Fruit fly (Drosophila melanogaster) whole organism, embryonic: ENCODE data around the gene SmydA-9.

Experiments
- Abd-B ChIP-seq: fragments of 200-800 bp; sonication (Bioruptor generic); optimal IDR thresholded peaks from 2 replicates; lab custom pipeline; 2018; ENCODE audit warnings: missing biosample characterization, mild to moderate bottlenecking, missing genetic modification characterization, moderate library complexity
- CG11695 ChIP-seq: fragments of 200-800 bp; sonication (Bioruptor generic); IDR thresholded peaks from 3 replicates; pipeline ENCODE4 v1.3.6; 2022; ENCODE audit warnings: missing biosample characterization, missing genetic modification characterization
- CG12104 ChIP-seq: fragments of 200-800 bp; sonication (Bioruptor generic); optimal IDR thresholded peaks from 3 replicates; lab custom pipeline; 2016; ENCODE audit warnings: missing biosample characterization, missing genetic modification characterization
- CG1233 ChIP-seq: fragments of 200-800 bp; sonication (Bioruptor generic); optimal IDR thresholded peaks from 4 replicates; lab custom pipeline; 2018; ENCODE audit warnings: missing biosample characterization, mild to moderate bottlenecking, missing genetic modification characterization
- CG12391 ChIP-seq: fragments of 200-800 bp; sonication (Bioruptor generic); optimal IDR thresholded peaks from 3 replicates; lab custom pipeline; 2018; ENCODE audit warnings: missing biosample characterization, mild to moderate bottlenecking, missing genetic modification characterization, moderate library complexity
- CG14014 ChIP-seq: fragments of 200-800 bp; sonication (Bioruptor generic); IDR thresholded peaks from 2 replicates; pipeline ENCODE4 v1.3.6; 2022; ENCODE audit warnings: missing biosample characterization, missing genetic modification characterization
- CG15601 ChIP-seq: fragments of 200-800 bp; sonication (Bioruptor generic); optimal IDR thresholded peaks from 3 replicates; lab custom pipeline; 2019; ENCODE audit warnings: missing biosample characterization, mild to moderate bottlenecking, missing genetic modification characterization, moderate library complexity
- CG17361 ChIP-seq: fragments of 200-800 bp; sonication (Bioruptor generic); IDR thresholded peaks from 3 replicates; pipeline ENCODE4 v1.3.6; 2022; ENCODE audit warnings: missing biosample characterization, missing genetic modification characterization
- CG1792 ChIP-seq: fragments of 200-800 bp; sonication (Bioruptor generic); optimal IDR thresholded peaks from 2 replicates; lab custom pipeline; 2016; ENCODE audit warnings: missing biosample characterization, missing genetic modification characterization
- CG2129 ChIP-seq: fragments of 200-800 bp; sonication (Bioruptor generic); IDR thresholded peaks from 2 replicates; pipeline ENCODE4 v1.3.6; 2022; ENCODE audit warnings: missing biosample characterization, missing genetic modification characterization; ENCODE audit not compliant: partially characterized antibody
- CG2202 ChIP-seq: fragments of 200-800 bp; sonication (Bioruptor generic); optimal IDR thresholded peaks from 2 replicates; lab custom pipeline; 2018; ENCODE audit warnings: missing biosample characterization, mild to moderate bottlenecking, missing genetic modification characterization
- CG2678 ChIP-seq: fragments of 200-800 bp; sonication (Bioruptor generic); optimal IDR thresholded peaks from 3 replicates; lab custom pipeline; 2019; ENCODE audit warnings: missing biosample characterization, mild to moderate bottlenecking, missing genetic modification characterization, moderate library complexity
- CG31365 ChIP-seq: fragments of 200-800 bp; sonication (Bioruptor generic); optimal IDR thresholded peaks from 2 replicates; lab custom pipeline; 2018; ENCODE audit warnings: missing biosample characterization, mild to moderate bottlenecking, missing genetic modification characterization
- CG3163 ChIP-seq: fragments of 200-800 bp; sonication (Bioruptor generic); optimal IDR thresholded peaks from 3 replicates; lab custom pipeline; 2016; ENCODE audit warnings: missing biosample characterization, missing genetic modification characterization
- CG33213 ChIP-seq: fragments of 200-800 bp; sonication (Bioruptor generic); optimal IDR thresholded peaks from 3 replicates; lab custom pipeline; 2016; ENCODE audit warnings: missing biosample characterization, missing genetic modification characterization
- CG42726 ChIP-seq: fragments of 200-800 bp; sonication (Bioruptor generic); IDR thresholded peaks from 2 replicates; pipeline ENCODE4 v1.3.6; 2022; ENCODE audit warnings: missing biosample characterization, missing genetic modification characterization; ENCODE audit not compliant: partially characterized antibody
- CG4404 ChIP-seq: fragments of 200-800 bp; sonication (Bioruptor generic); IDR thresholded peaks from 2 replicates; pipeline ENCODE4 v1.3.6; 2022; ENCODE audit warnings: missing biosample characterization, missing genetic modification characterization
- CG4424 ChIP-seq: fragments of 200-800 bp; sonication (Bioruptor generic); optimal IDR thresholded peaks from 3 replicates; lab custom pipeline; 2016; ENCODE audit warnings: missing biosample characterization, missing genetic modification characterization
- CG7745 ChIP-seq: fragments of 200-800 bp; sonication (Bioruptor generic); optimal IDR thresholded peaks from 2 replicates; lab custom pipeline; 2018; ENCODE audit warnings: missing biosample characterization, mild to moderate bottlenecking, missing genetic modification characterization, moderate library complexity
- CG8388 ChIP-seq: fragments of 200-800 bp; sonication (Bioruptor generic); optimal IDR thresholded peaks from 2 replicates; lab custom pipeline; 2019; ENCODE audit warnings: missing biosample characterization, mild to moderate bottlenecking, missing genetic modification characterization, moderate library complexity
- CG8944 ChIP-seq: fragments of 200-800 bp; sonication (Bioruptor generic); optimal IDR thresholded peaks from 3 replicates; lab custom pipeline; 2016; ENCODE audit warnings: missing biosample characterization, missing genetic modification characterization
- Dip3 ChIP-seq: fragments of 200-800 bp; sonication (Bioruptor generic); optimal IDR thresholded peaks from 3 replicates; lab custom pipeline; 2016; ENCODE audit warnings: missing biosample characterization, missing genetic modification characterization
- E2f2 ChIP-seq: fragments of 200-800 bp; sonication (Bioruptor generic); IDR thresholded peaks from 2 replicates; pipeline ENCODE4 v1.3.6; 2022; ENCODE audit warnings: missing biosample characterization, missing genetic modification characterization
- Eip74EF ChIP-seq, 2 experiments: fragments of 200-800 bp in 1 of 2; fragments of >200 bp in 1 of 2; sonication (Bioruptor generic) in 1 of 2; optimal IDR thresholded peaks; 2 replicates each; lab custom pipeline; 2017 to 2019; ENCODE audit warnings: missing biosample characterization in 2 of 2, missing genetic modification characterization in 2 of 2, mild to moderate bottlenecking in 1 of 2, moderate library complexity in 1 of 2
- HLH54F ChIP-seq: fragments of 200-800 bp; sonication (Bioruptor generic); optimal IDR thresholded peaks from 3 replicates; lab custom pipeline; 2016; ENCODE audit warnings: missing biosample characterization, missing genetic modification characterization
- HmgD ChIP-seq: fragments of 200-800 bp; sonication (Bioruptor generic); optimal IDR thresholded peaks from 3 replicates; lab custom pipeline; 2016; ENCODE audit warnings: missing biosample characterization, missing genetic modification characterization
- Hmx ChIP-seq: fragments of 200-800 bp; sonication (Bioruptor generic); optimal IDR thresholded peaks from 2 replicates; lab custom pipeline; 2016; ENCODE audit warnings: missing biosample characterization, missing genetic modification characterization
- Hsf ChIP-seq: fragments of 200-800 bp; sonication (Bioruptor generic); optimal IDR thresholded peaks from 3 replicates; lab custom pipeline; 2016; ENCODE audit warnings: missing biosample characterization, missing genetic modification characterization
- Jarid2 ChIP-seq: fragments of 200-800 bp; sonication (Bioruptor generic); optimal IDR thresholded peaks from 3 replicates; lab custom pipeline; 2017; ENCODE audit warnings: mild to moderate bottlenecking, missing biosample characterization, missing genetic modification reagents, missing genetic modification characterization
- Max ChIP-seq: fragments of 200-800 bp; sonication (Bioruptor generic); optimal IDR thresholded peaks from 2 replicates; lab custom pipeline; 2016; ENCODE audit warnings: missing biosample characterization, mild to moderate bottlenecking, missing genetic modification characterization
- Pdp1 ChIP-seq, 2 experiments: fragments of 200-800 bp; sonication (Bioruptor generic); optimal IDR thresholded peaks; 3 replicates each; lab custom pipeline; 2016; ENCODE audit warnings: missing biosample characterization in 2 of 2, missing genetic modification characterization in 2 of 2, mild to moderate bottlenecking in 1 of 2, moderate library complexity in 1 of 2
- Scr ChIP-seq: fragments of 200-800 bp; sonication (Bioruptor generic); IDR thresholded peaks from 2 replicates; pipeline ENCODE4 v1.3.6; 2022; ENCODE audit warnings: missing biosample characterization, missing genetic modification characterization; ENCODE audit not compliant: partially characterized antibody
- Stat92E ChIP-seq, 3 experiments: fragments of >200 bp in 2 of 3; fragments of 200-800 bp in 1 of 3; sonication (Bioruptor generic) in 1 of 3; optimal IDR thresholded peaks; 2 replicates each; lab custom pipeline; 2017 to 2019; ENCODE audit warnings: missing biosample characterization in 3 of 3, missing genetic modification characterization in 3 of 3, mild to moderate bottlenecking in 1 of 3, moderate library complexity in 1 of 3
- ac ChIP-seq: fragments of 200-800 bp; sonication (Bioruptor generic); optimal IDR thresholded peaks from 3 replicates; lab custom pipeline; 2017; ENCODE audit warnings: missing biosample characterization, mild to moderate bottlenecking, missing genetic modification characterization
- al ChIP-seq: fragments of 200-800 bp; sonication (Bioruptor generic); IDR thresholded peaks from 2 replicates; pipeline ENCODE4 v1.3.6; 2022; ENCODE audit warnings: missing biosample characterization, missing genetic modification characterization
- aop ChIP-seq: fragments of 200-800 bp; sonication (Bioruptor generic); IDR thresholded peaks from 2 replicates; pipeline ENCODE4 v1.3.6; 2022; ENCODE audit warnings: missing biosample characterization, missing genetic modification characterization
- ap ChIP-seq: fragments of 200-800 bp; sonication (Bioruptor generic); IDR thresholded peaks from 2 replicates; pipeline ENCODE4 v1.3.6; 2022; ENCODE audit warnings: missing biosample characterization, missing genetic modification characterization
- ara ChIP-seq: fragments of 200-800 bp; sonication (Bioruptor generic); IDR thresholded peaks from 2 replicates; pipeline ENCODE4 v1.3.6; 2022; ENCODE audit warnings: missing biosample characterization, missing genetic modification characterization
- ash1 ChIP-seq: fragments of 200-800 bp; sonication (Bioruptor generic); optimal IDR thresholded peaks from 2 replicates; lab custom pipeline; 2018; ENCODE audit warnings: missing biosample characterization, mild to moderate bottlenecking, missing genetic modification characterization
- chn ChIP-seq: fragments of 200-800 bp; sonication (Bioruptor generic); optimal IDR thresholded peaks from 2 replicates; lab custom pipeline; 2016; ENCODE audit warnings: missing biosample characterization, missing genetic modification characterization
- ci ChIP-seq: fragments of 200-800 bp; sonication (Bioruptor generic); IDR thresholded peaks from 3 replicates; pipeline ENCODE4 v1.3.6; 2022; ENCODE audit warnings: missing biosample characterization, missing genetic modification characterization
- dysf ChIP-seq: fragments of 200-800 bp; sonication (Bioruptor generic); IDR thresholded peaks from 3 replicates; pipeline ENCODE4 v1.3.6; 2022; ENCODE audit warnings: missing biosample characterization, missing genetic modification characterization
- gro ChIP-seq: fragments of 200-800 bp; sonication (Bioruptor generic); optimal IDR thresholded peaks from 2 replicates; lab custom pipeline; 2016; ENCODE audit warnings: missing biosample characterization, missing genetic modification characterization
- lbe ChIP-seq: fragments of 200-800 bp; sonication (Bioruptor generic); optimal IDR thresholded peaks from 2 replicates; lab custom pipeline; 2016; ENCODE audit warnings: missing biosample characterization, mild to moderate bottlenecking, missing genetic modification characterization
- luna ChIP-seq: fragments of 200-800 bp; sonication (Bioruptor generic); optimal IDR thresholded peaks from 2 replicates; lab custom pipeline; 2016; ENCODE audit warnings: missing biosample characterization, missing genetic modification characterization
- rib ChIP-seq: fragments of 200-800 bp; sonication (Bioruptor generic); IDR thresholded peaks from 2 replicates; pipeline ENCODE4 v1.3.6; 2022; ENCODE audit warnings: missing biosample characterization, missing genetic modification characterization
- shn ChIP-seq: fragments of 200-800 bp; sonication (Bioruptor generic); optimal IDR thresholded peaks from 3 replicates; lab custom pipeline; 2016; ENCODE audit warnings: missing biosample characterization, missing genetic modification characterization
- slbo ChIP-seq: fragments of 200-800 bp; sonication (Bioruptor generic); IDR thresholded peaks from 2 replicates; pipeline ENCODE4 v1.3.6; 2022; ENCODE audit warnings: missing biosample characterization, missing genetic modification characterization
- so ChIP-seq: fragments of 200-800 bp; sonication (Bioruptor generic); IDR thresholded peaks from 3 replicates; pipeline ENCODE4 v1.3.6; 2022; ENCODE audit warnings: missing biosample characterization, missing genetic modification characterization
- trh ChIP-seq: fragments of 200-800 bp; sonication (Bioruptor generic); optimal IDR thresholded peaks from 2 replicates; lab custom pipeline; 2016; ENCODE audit warnings: missing biosample characterization, missing genetic modification characterization
- zf30C ChIP-seq: fragments of 200-800 bp; sonication (Bioruptor generic); optimal IDR thresholded peaks from 3 replicates; lab custom pipeline; 2018; ENCODE audit warnings: missing biosample characterization, mild to moderate bottlenecking, missing genetic modification characterization

The SmydA-9 gene

DNA sequence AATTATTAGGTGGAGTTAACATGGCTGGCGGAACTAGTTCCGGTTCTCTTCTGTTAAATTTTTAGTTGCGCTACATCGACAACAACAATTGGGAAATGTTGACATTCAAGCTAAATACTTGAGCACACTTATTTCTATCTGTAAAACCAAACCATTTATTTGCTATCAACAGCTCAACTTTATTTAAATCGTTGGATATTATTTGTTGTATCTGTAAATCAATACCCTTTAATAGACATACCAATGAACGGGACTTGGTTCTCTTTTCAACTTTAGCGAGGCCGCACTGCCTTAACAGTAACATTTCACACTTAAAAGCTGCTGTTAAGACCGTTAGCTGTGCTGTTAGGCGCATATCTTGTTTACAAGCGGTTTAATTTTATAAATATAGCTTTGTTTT is 17.1 kb downstream of the SmydA-9 start, which contains the start of gene CG12106 (continued):
- peak in 1 of 2 experiments; percentile 20 for TF ChIP-seq Pdp1 (GFP tag; optimal IDR thresholded peaks at IDR 0.05; lab: Kevin White, UChicago)
- no peak for TF ChIP-seq ci (GFP tag; lab: Robert Waterston, UW)
- peak; percentile 19 for TF ChIP-seq chn (GFP tag; lab: Kevin White, UChicago)
- no peak for TF ChIP-seq Scr (GFP tag; lab: Robert Waterston, UW)
- no peak for TF ChIP-seq Jarid2
- no peak for TF ChIP-seq luna
- TF ChIP-seq CG33213 (GFP tag; lab: Kevin White, UChicago) = no peak
- no peak for TF ChIP-seq Stat92E (GFP tag; optimal IDR thresholded peaks at IDR 0.05; lab: Kevin White, UChicago)
- TF ChIP-seq E2f2 = peak; percentile 35; the same call in 1 of the 2 replicates
- TF ChIP-seq ara (GFP tag; lab: Robert Waterston, UW) = no peak
- TF ChIP-seq CG15601 (tag; lab: Kevin White, UChicago) = peak; percentile 13
- no peak for TF ChIP-seq HmgD (GFP tag; lab: Kevin White, UChicago)
- TF ChIP-seq Eip74EF (GFP tag; optimal IDR thresholded peaks at IDR 0.05; lab: Kevin White, UChicago) = no peak
- peak; percentile 14 for TF ChIP-seq Hsf (GFP tag; lab: Kevin White, UChicago)
- TF ChIP-seq rib (GFP tag; lab: Robert Waterston, UW) = no peak
- no peak for TF ChIP-seq CG3163 (GFP tag; lab: Kevin White, UChicago)
- TF ChIP-seq CG1792 = no peak
- TF ChIP-seq CG42726 = no peak
- TF ChIP-seq CG12391 (tag; lab: Kevin White, UChicago) = peak; percentile 47
- no peak for TF ChIP-seq Hmx (GFP tag; lab: Kevin White, UChicago)
- TF ChIP-seq ash1 (GFP tag; lab: Kevin White, UChicago) = no peak
- no peak for TF ChIP-seq CG1233 (GFP tag; lab: Kevin White, UChicago)
- TF ChIP-seq CG2202 (tag; lab: Kevin White, UChicago) = no peak
- TF ChIP-seq CG4424 (GFP tag; lab: Kevin White, UChicago) = peak; percentile 23
- TF ChIP-seq dysf (GFP tag; lab: Robert Waterston, UW) = peak; percentile 68; the same call in 2 of the 3 replicates
- TF ChIP-seq gro (GFP tag; lab: Kevin White, UChicago) = peak; percentile 33
- TF ChIP-seq Dip3 = no peak
- TF ChIP-seq Abd-B = peak; percentile 23
- TF ChIP-seq lbe (GFP tag; lab: Kevin White, UChicago) = peak; percentile 12
- TF ChIP-seq CG2678 (tag; lab: Kevin White, UChicago) = peak; percentile 65
- peak; percentile 41; the same call in 1 of the 3 replicates for TF ChIP-seq CG17361 (GFP tag; lab: Robert Waterston, UW)
- no peak for TF ChIP-seq trh
- TF ChIP-seq CG2129 (GFP tag; lab: Robert Waterston, UW) = no peak
- peak; percentile 18 for TF ChIP-seq CG8388
- peak; percentile 38 for TF ChIP-seq shn
- TF ChIP-seq slbo (GFP tag; lab: Robert Waterston, UW) = peak; percentile 72
- TF ChIP-seq CG8944 = no peak
- peak; percentile 45; the same call in 1 of the 3 replicates for TF ChIP-seq CG11695 (GFP tag; lab: Robert Waterston, UW)
- no peak for TF ChIP-seq ap
- no peak for TF ChIP-seq CG12104
- no peak for TF ChIP-seq Max (GFP tag; lab: Kevin White, UChicago)
- 0 out of 2 replicates have a peak, but pooled peaks have one; percentile 36 for TF ChIP-seq CG14014 (GFP tag; lab: Robert Waterston, UW)
- peak; percentile 31; the same call in 1 of the 2 replicates for TF ChIP-seq CG4404 (GFP tag; lab: Robert Waterston, UW)
- no peak for TF ChIP-seq so
- TF ChIP-seq CG31365 = no peak
- no peak for TF ChIP-seq ac (GFP tag; lab: Kevin White, UChicago)
- no peak for TF ChIP-seq zf30C
- peak; percentile 36 for TF ChIP-seq HLH54F (GFP tag; lab: Kevin White, UChicago)
- TF ChIP-seq al (GFP tag; lab: Robert Waterston, UW) = peak; percentile 7; the same call in 1 of the 2 replicates
- TF ChIP-seq aop (GFP tag; lab: Robert Waterston, UW) = no peak
- TF ChIP-seq CG7745 (tag; lab: Kevin White, UChicago) = no peak
